Worm (Caenorhabditis elegans) whole organism, midembryonic: ENCODE measurements around the gene wdr-46.

Experiments
- T22C8.4 ChIP-seq: fragments of 200-800 bp; sonication (Bioruptor generic); IDR thresholded peaks from 2 replicates; pipeline ENCODE4 v1.3.6; 2022; ENCODE audit warnings: missing genetic modification characterization, missing compliant biosample characterization
- cog-1 ChIP-seq: sonication (generic microtip); optimal IDR thresholded peaks from 2 replicates; lab custom pipeline; 2016; ENCODE audit warnings: missing genetic modification characterization, missing compliant biosample characterization
- flt-1 ChIP-seq: fragments of 200-800 bp; sonication (Bioruptor generic); IDR thresholded peaks from 2 replicates; pipeline ENCODE4 v1.3.6; 2022; ENCODE audit warnings: missing genetic modification characterization, missing compliant biosample characterization
- klf-2 ChIP-seq: fragments of 200-800 bp; sonication (Bioruptor generic); conservative IDR thresholded peaks from 2 replicates; pipeline ENCODE4 v1.3.6; 2022; ENCODE audit warnings: missing genetic modification reagents, missing genetic modification characterization, missing compliant biosample characterization
- med-1 ChIP-seq: sonication (generic microtip); optimal IDR thresholded peaks from 2 replicates; lab custom pipeline; 2017; ENCODE audit warnings: missing genetic modification characterization, mild to moderate bottlenecking, missing compliant biosample characterization, antibody characterized with exemption, missing genetic modification reagents; ENCODE audit not compliant: insufficient read depth
- ref-1 ChIP-seq: fragments of 200-800 bp; sonication (Bioruptor generic); conservative IDR thresholded peaks from 2 replicates; pipeline ENCODE4 v1.3.6; 2022; ENCODE audit warnings: missing genetic modification reagents, missing genetic modification characterization, missing compliant biosample characterization
- tab-1 ChIP-seq: fragments of 200-800 bp; sonication (Bioruptor generic); IDR thresholded peaks from 2 replicates; pipeline ENCODE4 v1.3.6; 2022; ENCODE audit warnings: missing genetic modification characterization, missing compliant biosample characterization
- ztf-23 ChIP-seq: fragments of 200-800 bp; sonication (Bioruptor generic); IDR thresholded peaks from 2 replicates; pipeline ENCODE4 v1.3.6; 2022; ENCODE audit warnings: missing genetic modification reagents, missing genetic modification characterization, missing compliant biosample characterization
- ztf-29 ChIP-seq: fragments of 200-800 bp; sonication (Bioruptor generic); IDR thresholded peaks from 2 replicates; pipeline ENCODE4 v1.3.6; 2022; ENCODE audit warnings: missing genetic modification reagents, missing genetic modification characterization, missing compliant biosample characterization

- no peak for TF ChIP-seq cog-1 (tag; lab: Kevin White, UChicago)
- TF ChIP-seq klf-2 (GFP tag; lab: Robert Waterston, UW) = no peak
- TF ChIP-seq flt-1 (GFP tag; lab: Robert Waterston, UW) = no peak
- no peak for TF ChIP-seq ref-1 (GFP tag; lab: Robert Waterston, UW)
- no peak for TF ChIP-seq tab-1 (GFP tag; lab: Robert Waterston, UW)
- TF ChIP-seq ztf-29 (GFP tag; lab: Robert Waterston, UW) = no peak
- TF ChIP-seq med-1 (GFP tag; lab: Kevin White, UChicago) = no peak
- no peak for TF ChIP-seq T22C8.4 (GFP tag; lab: Robert Waterston, UW)
- TF ChIP-seq ztf-23 (GFP tag; lab: Robert Waterston, UW) = no peak
Measured at ce11 chrIV:12350235-12350634, 21.8 kb upstream of the wdr-46 start.
